Worm (Caenorhabditis elegans) whole organism, L3 larva: ENCODE measurements around the gene K08F4.5.

Experiments
- R02D3.7 ChIP-seq: fragments of 150-350 bp; optimal IDR thresholded peaks from 2 replicates; lab custom pipeline; 2014; ENCODE audit warnings: missing biosample characterization, missing genetic modification characterization
- ZK546.5 ChIP-seq: sonication (generic microtip); optimal IDR thresholded peaks from 2 replicates; lab custom pipeline; 2017; ENCODE audit warnings: missing biosample characterization, missing genetic modification characterization
- aly-2 ChIP-seq: fragments of 150-350 bp; optimal IDR thresholded peaks from 2 replicates; lab custom pipeline; 2014; ENCODE audit warnings: missing biosample characterization, missing genetic modification characterization
- ama-1 ChIP-seq: fragments of 150-350 bp; optimal IDR thresholded peaks from 2 replicates; lab custom pipeline; 2018
- ceh-16 ChIP-seq: sonication (generic microtip); optimal IDR thresholded peaks from 2 replicates; lab custom pipeline; 2017; ENCODE audit warnings: missing biosample characterization, missing genetic modification characterization
- ceh-28 ChIP-seq: fragments of 150-350 bp; optimal IDR thresholded peaks from 2 replicates; lab custom pipeline; 2014; ENCODE audit warnings: missing biosample characterization, missing genetic modification reagents, missing genetic modification characterization
- ceh-82 ChIP-seq: fragments of 150-350 bp; optimal IDR thresholded peaks from 2 replicates; lab custom pipeline; 2014; ENCODE audit warnings: missing biosample characterization, missing genetic modification characterization
- ceh-9 ChIP-seq: sonication (generic microtip); optimal IDR thresholded peaks from 2 replicates; lab custom pipeline; 2018; ENCODE audit warnings: missing biosample characterization, missing genetic modification characterization
- daf-12 ChIP-seq: fragments of 150-350 bp; optimal IDR thresholded peaks from 2 replicates; lab custom pipeline; 2014; ENCODE audit warnings: missing biosample characterization, missing genetic modification reagents, missing genetic modification characterization
- egl-27 ChIP-seq: sonication (generic microtip); optimal IDR thresholded peaks from 4 replicates; lab custom pipeline; 2017; ENCODE audit warnings: missing biosample characterization, missing genetic modification reagents, missing genetic modification characterization
- egl-5 ChIP-seq: fragments of 150-350 bp; optimal IDR thresholded peaks from 2 replicates; lab custom pipeline; 2017; ENCODE audit warnings: missing biosample characterization, missing genetic modification reagents, missing genetic modification characterization, inconsistent platforms
- elt-1 ChIP-seq: fragments of 150-350 bp; optimal IDR thresholded peaks from 2 replicates; lab custom pipeline; 2014; ENCODE audit warnings: missing biosample characterization, missing genetic modification characterization
- elt-2 ChIP-seq: sonication (generic microtip); optimal IDR thresholded peaks from 2 replicates; lab custom pipeline; 2016; ENCODE audit warnings: missing genetic modification reagents, mild to moderate bottlenecking, missing genetic modification characterization, missing compliant biosample characterization
- elt-3 ChIP-seq, 3 experiments: fragments of 150-350 bp in 1 of 3; sonication (generic microtip) in 2 of 3; optimal IDR thresholded peaks; 2 replicates in 2 of 3; 4 replicates in 1 of 3; lab custom pipeline; 2014 to 2017; ENCODE audit warnings: missing biosample characterization in 3 of 3, missing genetic modification characterization in 3 of 3
- eor-1 ChIP-seq, 2 experiments: fragments of 150-350 bp; optimal IDR thresholded peaks; 2 replicates each; lab custom pipeline; 2014 to 2018; ENCODE audit warnings: missing biosample characterization in 2 of 2, missing genetic modification characterization in 2 of 2
- fkh-10 ChIP-seq: sonication (generic microtip); optimal IDR thresholded peaks from 2 replicates; lab custom pipeline; 2017; ENCODE audit warnings: missing biosample characterization, missing genetic modification reagents, missing genetic modification characterization
- fkh-2 ChIP-seq: fragments of 150-350 bp; optimal IDR thresholded peaks from 2 replicates; lab custom pipeline; 2014; ENCODE audit warnings: missing biosample characterization, missing genetic modification reagents, missing genetic modification characterization
- fos-1 ChIP-seq: fragments of 150-350 bp; optimal IDR thresholded peaks from 2 replicates; lab custom pipeline; 2014; ENCODE audit warnings: missing biosample characterization, missing genetic modification characterization
- hmg-11 ChIP-seq: sonication (generic microtip); optimal IDR thresholded peaks from 2 replicates; lab custom pipeline; 2016; ENCODE audit warnings: missing genetic modification characterization, missing compliant biosample characterization
- lin-15B ChIP-seq: fragments of 150-350 bp; optimal IDR thresholded peaks from 2 replicates; lab custom pipeline; 2014; ENCODE audit warnings: missing biosample characterization, missing genetic modification characterization
- lin-39 ChIP-seq: fragments of 150-350 bp; optimal IDR thresholded peaks from 2 replicates; lab custom pipeline; 2018; ENCODE audit warnings: missing biosample characterization, missing genetic modification reagents, missing genetic modification characterization
- lsy-12 ChIP-seq: sonication (generic microtip); optimal IDR thresholded peaks from 2 replicates; lab custom pipeline; 2016; ENCODE audit warnings: mild to moderate bottlenecking, missing genetic modification characterization, missing compliant biosample characterization
- mdl-1 ChIP-seq: fragments of 150-350 bp; optimal IDR thresholded peaks from 2 replicates; lab custom pipeline; 2014; ENCODE audit warnings: missing biosample characterization, missing genetic modification characterization
- mml-1 ChIP-seq: fragments of 150-350 bp; sonication (generic microtip); optimal IDR thresholded peaks from 3 replicates; lab custom pipeline; 2014; ENCODE audit warnings: missing biosample characterization, missing genetic modification characterization
- nfya-1 ChIP-seq: sonication (generic microtip); optimal IDR thresholded peaks from 2 replicates; lab custom pipeline; 2017; ENCODE audit warnings: missing genetic modification characterization, mild to moderate bottlenecking, missing compliant biosample characterization, antibody characterized with exemption, moderate library complexity; ENCODE audit not compliant: insufficient read depth
- nhr-11 ChIP-seq: fragments of 150-350 bp; optimal IDR thresholded peaks from 2 replicates; lab custom pipeline; 2014; ENCODE audit warnings: missing biosample characterization, missing genetic modification characterization
- nhr-12 ChIP-seq: fragments of 150-350 bp; optimal IDR thresholded peaks from 2 replicates; lab custom pipeline; 2014; ENCODE audit warnings: missing biosample characterization, missing genetic modification characterization
- nhr-23 ChIP-seq: fragments of 150-350 bp; optimal IDR thresholded peaks from 2 replicates; lab custom pipeline; 2014; ENCODE audit warnings: missing biosample characterization, missing genetic modification reagents, missing genetic modification characterization
- nhr-237 ChIP-seq: fragments of 150-350 bp; optimal IDR thresholded peaks from 2 replicates; lab custom pipeline; 2014; ENCODE audit warnings: missing biosample characterization, missing genetic modification characterization
- nhr-25 ChIP-seq: sonication (generic microtip); optimal IDR thresholded peaks from 2 replicates; lab custom pipeline; 2017; ENCODE audit warnings: missing biosample characterization, missing genetic modification characterization
- nhr-28 ChIP-seq: fragments of 150-350 bp; optimal IDR thresholded peaks from 2 replicates; lab custom pipeline; 2014; ENCODE audit warnings: missing biosample characterization, missing genetic modification characterization
- nhr-43 ChIP-seq: sonication (generic microtip); optimal IDR thresholded peaks from 2 replicates; lab custom pipeline; 2016; ENCODE audit warnings: mild to moderate bottlenecking, missing genetic modification characterization, missing compliant biosample characterization; ENCODE audit not compliant: poor library complexity, severe bottlenecking
- nhr-67 ChIP-seq: fragments of 150-350 bp; optimal IDR thresholded peaks from 2 replicates; lab custom pipeline; 2014; ENCODE audit warnings: missing biosample characterization, missing genetic modification characterization
- nhr-77 ChIP-seq: fragments of 150-350 bp; optimal IDR thresholded peaks from 2 replicates; lab custom pipeline; 2014; ENCODE audit warnings: missing biosample characterization, missing genetic modification characterization
- pha-4 ChIP-seq: fragments of 150-350 bp; optimal IDR thresholded peaks from 2 replicates; lab custom pipeline; 2014; ENCODE audit warnings: missing biosample characterization, missing genetic modification reagents, missing genetic modification characterization
- pqm-1 ChIP-seq: fragments of 150-350 bp; optimal IDR thresholded peaks from 2 replicates; lab custom pipeline; 2017; ENCODE audit warnings: missing biosample characterization, missing genetic modification characterization, inconsistent platforms
- sea-2 ChIP-seq: fragments of 150-350 bp; sonication (generic microtip); optimal IDR thresholded peaks from 4 replicates; lab custom pipeline; 2014; ENCODE audit warnings: missing biosample characterization, missing genetic modification reagents, missing genetic modification characterization
- skn-1 ChIP-seq: fragments of 150-350 bp; optimal IDR thresholded peaks from 2 replicates; lab custom pipeline; 2014; ENCODE audit warnings: missing biosample characterization, missing genetic modification characterization
- snpc-4 ChIP-seq: fragments of 150-350 bp; optimal IDR thresholded peaks from 2 replicates; lab custom pipeline; 2014; ENCODE audit warnings: missing biosample characterization, missing genetic modification characterization
- tbx-2 ChIP-seq: sonication (generic microtip); optimal IDR thresholded peaks from 2 replicates; lab custom pipeline; 2016; ENCODE audit warnings: mild to moderate bottlenecking, missing genetic modification characterization, missing compliant biosample characterization
- unc-39 ChIP-seq: sonication (generic microtip); optimal IDR thresholded peaks from 4 replicates; lab custom pipeline; 2017; ENCODE audit warnings: missing biosample characterization, missing genetic modification characterization
- unc-62 ChIP-seq: fragments of 150-350 bp; sonication (generic microtip); optimal IDR thresholded peaks from 4 replicates; lab custom pipeline; 2014; ENCODE audit warnings: missing biosample characterization, missing genetic modification reagents, missing genetic modification characterization
- zag-1 ChIP-seq: fragments of 150-350 bp; optimal IDR thresholded peaks from 2 replicates; lab custom pipeline; 2014; ENCODE audit warnings: missing biosample characterization, missing genetic modification characterization
- ztf-11 ChIP-seq: fragments of 150-350 bp; optimal IDR thresholded peaks from 2 replicates; lab custom pipeline; 2014; ENCODE audit warnings: missing biosample characterization, missing genetic modification characterization
- ztf-4 ChIP-seq: fragments of 150-350 bp; optimal IDR thresholded peaks from 2 replicates; lab custom pipeline; 2014; ENCODE audit warnings: missing biosample characterization, missing genetic modification characterization

Gene K08F4.5

DNA sequence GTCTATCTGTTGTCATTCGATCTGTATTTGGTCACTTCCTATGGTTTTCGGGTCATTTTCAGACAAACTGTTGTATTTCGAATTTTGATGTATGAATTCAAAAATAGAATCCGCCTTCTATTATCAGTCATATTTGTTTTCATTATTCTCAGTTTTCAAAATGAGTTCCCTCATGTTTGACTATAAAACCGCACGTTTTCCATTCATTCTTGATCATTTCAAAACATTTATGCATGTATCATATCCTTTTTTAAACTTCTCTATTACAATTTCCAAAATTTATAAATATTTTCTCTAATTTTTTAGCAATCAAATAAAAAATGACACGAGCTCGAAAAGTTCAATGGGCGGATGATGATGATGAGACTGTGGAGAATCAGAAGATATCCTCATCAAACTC lies 2.1 kb upstream of the K08F4.5 start, which contains the start of gene K08F4.12:
Gene K08F4.12 (plus strand): TSS at position 301 of the 400 bp plus-strand sequence.
- TF ChIP-seq egl-27 (tag; lab: Kevin White, UChicago) = no peak
- no peak for TF ChIP-seq R02D3.7 (tag; lab: Kevin White, UChicago)

DNA sequence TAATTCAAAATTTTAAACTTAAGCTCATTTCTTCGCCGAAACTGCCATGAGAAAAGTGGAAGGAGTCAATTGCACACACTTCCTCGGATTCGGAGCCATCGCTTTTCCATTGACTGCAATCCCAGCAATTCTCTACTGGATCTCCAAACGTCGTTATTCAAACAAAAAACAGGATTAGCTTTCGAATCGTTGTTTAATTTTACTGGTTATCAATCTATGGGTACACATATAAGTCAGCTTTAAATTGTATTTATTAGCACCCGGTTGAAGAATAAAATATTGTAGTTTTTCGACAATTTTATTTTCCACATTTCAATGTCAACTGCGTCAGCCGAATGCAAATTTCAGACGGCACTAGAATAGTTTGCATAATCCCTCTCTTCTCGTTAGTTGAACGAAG lies 5.8 kb downstream of the K08F4.5 start, which contains the start of gene glt-3:
Gene glt-3 (plus strand): TSS at position 301 of the 400 bp plus-strand sequence.
- no peak for TF ChIP-seq daf-12 (tag; lab: Kevin White, UChicago)
- no peak for TF ChIP-seq nhr-11
- TF ChIP-seq mml-1 (tag; lab: Kevin White, UChicago) = no peak
- no peak for TF ChIP-seq egl-5 (tag; lab: Kevin White, UChicago)
- no peak for TF ChIP-seq eor-1 (tag; optimal IDR thresholded peaks at IDR 0.05; lab: Kevin White, UChicago)
- TF ChIP-seq nhr-43 (tag; lab: Kevin White, UChicago) = no peak
- no peak for TF ChIP-seq mdl-1
- TF ChIP-seq ceh-82 (tag; lab: Kevin White, UChicago) = no peak
- no peak for TF ChIP-seq fos-1 (tag; lab: Kevin White, UChicago)
- TF ChIP-seq ceh-28 (tag; lab: Kevin White, UChicago) = no peak
- no peak for TF ChIP-seq ztf-11
- no peak for TF ChIP-seq zag-1 (tag; lab: Kevin White, UChicago)
- TF ChIP-seq aly-2 (tag; lab: Kevin White, UChicago) = no peak

DNA sequence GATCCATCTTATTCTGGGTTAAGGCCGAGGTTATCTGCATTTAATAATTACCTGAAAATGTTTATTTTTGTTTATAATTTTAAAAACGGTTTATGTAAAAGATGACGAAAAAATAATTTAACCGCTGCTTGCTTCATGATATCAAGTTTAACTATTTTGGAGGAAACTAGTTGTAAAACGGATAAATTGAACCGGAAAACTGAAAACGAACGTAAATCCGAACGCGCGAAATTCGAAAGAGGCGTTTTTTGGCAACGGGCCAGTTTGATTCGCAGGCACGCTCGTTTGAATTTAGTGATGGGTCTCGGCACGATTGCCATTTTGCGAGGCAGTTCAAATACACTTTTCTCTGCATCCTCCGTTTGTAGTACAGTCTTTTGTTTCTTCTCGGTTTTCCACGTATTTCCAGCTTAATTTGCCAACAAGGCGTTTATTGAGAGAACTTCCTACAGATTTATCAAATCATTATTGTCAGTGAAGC lies 6.8 kb downstream of the K08F4.5 start, which contains the start of the genes gtbp-1 and K08F4.3:
Gene gtbp-1 (minus strand): TSS at position 51 of the 481 bp plus-strand sequence.
Gene K08F4.3 (plus strand): TSS at position 352 of the 481 bp plus-strand sequence.
- no peak for TF ChIP-seq nhr-28 (tag; lab: Kevin White, UChicago)
- TF ChIP-seq elt-1 (tag; lab: Kevin White, UChicago) = no peak
- no peak for TF ChIP-seq unc-39 (tag; lab: Kevin White, UChicago)
- no peak for TF ChIP-seq ceh-16 (tag; lab: Kevin White, UChicago)
- no peak for TF ChIP-seq tbx-2 (tag; lab: Kevin White, UChicago)
- TF ChIP-seq fkh-2 (tag; lab: Kevin White, UChicago) = no peak
- TF ChIP-seq eor-1 (tag; optimal IDR thresholded peaks at IDR 0.05; lab: Kevin White, UChicago) = no peak
- TF ChIP-seq mml-1 (tag; lab: Kevin White, UChicago) = no peak
- no peak for TF ChIP-seq skn-1 (tag; lab: Kevin White, UChicago)
- TF ChIP-seq aly-2 (tag; lab: Kevin White, UChicago) = no peak
- peak; percentile 90 for TF ChIP-seq nfya-1 (tag; lab: Kevin White, UChicago)
- no peak for TF ChIP-seq hmg-11
- no peak for TF ChIP-seq fkh-10 (GFP tag; lab: Kevin White, UChicago)
- peak; percentile 23 for TF ChIP-seq ama-1 (lab: Kevin White, UChicago)
- TF ChIP-seq pqm-1 (tag; lab: Kevin White, UChicago) = peak; percentile 28
- TF ChIP-seq ceh-28 (tag; lab: Kevin White, UChicago) = no peak
- TF ChIP-seq ZK546.5 = peak; percentile 51
- TF ChIP-seq ztf-4 (tag; lab: Kevin White, UChicago) = no peak
- TF ChIP-seq nhr-25 (tag; lab: Kevin White, UChicago) = peak; percentile 81
- peak; percentile 46 for TF ChIP-seq elt-2 (tag; lab: Kevin White, UChicago)
- TF ChIP-seq sea-2 (GFP tag; lab: Kevin White, UChicago) = no peak
- no peak for TF ChIP-seq daf-12 (tag; lab: Kevin White, UChicago)
- TF ChIP-seq unc-62 = no peak
- TF ChIP-seq ztf-11 = no peak
- TF ChIP-seq lsy-12 (tag; lab: Kevin White, UChicago) = no peak
- TF ChIP-seq ceh-9 (tag; lab: Kevin White, UChicago) = no peak
- TF ChIP-seq elt-3 (tag; optimal IDR thresholded peaks at IDR 0.05; lab: Kevin White, UChicago) = peak in 1 of 3 experiments; percentile 12
- TF ChIP-seq fos-1 (tag; lab: Kevin White, UChicago) = no peak
- no peak for TF ChIP-seq egl-27 (tag; lab: Kevin White, UChicago)
- TF ChIP-seq nhr-12 (tag; lab: Kevin White, UChicago) = no peak
- TF ChIP-seq lin-15B (tag; lab: Kevin White, UChicago) = peak; percentile 94
- TF ChIP-seq pha-4 = peak; percentile 88
- no peak for TF ChIP-seq nhr-237
- TF ChIP-seq nhr-43 (tag; lab: Kevin White, UChicago) = peak; percentile 28
- no peak for TF ChIP-seq nhr-67 (tag; lab: Kevin White, UChicago)
- TF ChIP-seq nhr-11 = no peak
- peak; percentile 20 for TF ChIP-seq ceh-82 (tag; lab: Kevin White, UChicago)
- TF ChIP-seq snpc-4 (tag; lab: Kevin White, UChicago) = peak; percentile 42
- TF ChIP-seq R02D3.7 (tag; lab: Kevin White, UChicago) = peak; percentile 20
- TF ChIP-seq nhr-77 (tag; lab: Kevin White, UChicago) = no peak
- TF ChIP-seq nhr-23 (tag; lab: Kevin White, UChicago) = no peak
- peak; percentile 77 for TF ChIP-seq lin-39 (tag; lab: Kevin White, UChicago)
- no peak for TF ChIP-seq mdl-1
- TF ChIP-seq egl-5 (tag; lab: Kevin White, UChicago) = peak; percentile 94
